Fruit fly (Drosophila melanogaster) whole organism, embryonic: ENCODE measurements around the gene PIG-Q.

Experiments
- C15 ChIP-seq: fragments of 200-800 bp; sonication (Bioruptor generic); IDR thresholded peaks from 3 replicates; pipeline ENCODE4 v1.3.6; 2022; ENCODE audit warnings: missing biosample characterization, missing genetic modification characterization
- CG10267 ChIP-seq: fragments of 200-800 bp; sonication (Bioruptor generic); optimal IDR thresholded peaks from 2 replicates; lab custom pipeline; 2018; ENCODE audit warnings: missing biosample characterization, mild to moderate bottlenecking, missing genetic modification characterization, moderate library complexity
- CG11456 ChIP-seq: fragments of 200-800 bp; sonication (Bioruptor generic); IDR thresholded peaks from 3 replicates; pipeline ENCODE4 v1.3.6; 2022; ENCODE audit warnings: missing biosample characterization, missing genetic modification characterization
- CG11504 ChIP-seq: fragments of 200-800 bp; sonication (Bioruptor generic); optimal IDR thresholded peaks from 3 replicates; lab custom pipeline; 2019; ENCODE audit warnings: missing biosample characterization, mild to moderate bottlenecking, missing genetic modification characterization, moderate library complexity
- CG12236 ChIP-seq: fragments of 200-800 bp; sonication (Bioruptor generic); optimal IDR thresholded peaks from 2 replicates; lab custom pipeline; 2016; ENCODE audit warnings: missing biosample characterization, missing genetic modification characterization
- CG12769 ChIP-seq: fragments of 200-800 bp; sonication (Bioruptor generic); optimal IDR thresholded peaks from 2 replicates; lab custom pipeline; 2019; ENCODE audit warnings: missing biosample characterization, mild to moderate bottlenecking, missing genetic modification characterization, moderate library complexity
- CG13287 ChIP-seq: fragments of 200-800 bp; sonication (Bioruptor generic); IDR thresholded peaks from 2 replicates; pipeline ENCODE4 v1.3.6; 2022; ENCODE audit warnings: missing biosample characterization, missing genetic modification characterization; ENCODE audit not compliant: partially characterized antibody
- CG13775 ChIP-seq: fragments of 200-800 bp; sonication (Bioruptor generic); optimal IDR thresholded peaks from 3 replicates; lab custom pipeline; 2017; ENCODE audit warnings: missing biosample characterization, mild to moderate bottlenecking, missing genetic modification characterization
- CG14441 ChIP-seq: fragments of 200-800 bp; sonication (Bioruptor generic); IDR thresholded peaks from 2 replicates; pipeline ENCODE4 v1.3.6; 2022; ENCODE audit warnings: missing biosample characterization, missing genetic modification characterization
- CG16815 ChIP-seq: fragments of 200-800 bp; sonication (Bioruptor generic); optimal IDR thresholded peaks from 3 replicates; lab custom pipeline; 2017; ENCODE audit warnings: missing biosample characterization, mild to moderate bottlenecking, missing genetic modification characterization
- CG17359 ChIP-seq: fragments of 200-800 bp; sonication (Bioruptor generic); optimal IDR thresholded peaks from 3 replicates; lab custom pipeline; 2018; ENCODE audit warnings: missing biosample characterization, mild to moderate bottlenecking, missing genetic modification characterization, moderate library complexity
- CG30431 ChIP-seq: fragments of 200-800 bp; sonication (Bioruptor generic); optimal IDR thresholded peaks from 2 replicates; lab custom pipeline; 2017; ENCODE audit warnings: missing biosample characterization, missing genetic modification characterization
- CG34376 ChIP-seq: fragments of 200-800 bp; sonication (Bioruptor generic); optimal IDR thresholded peaks from 2 replicates; lab custom pipeline; 2018; ENCODE audit warnings: missing biosample characterization, mild to moderate bottlenecking, missing genetic modification characterization
- CG3726 ChIP-seq: fragments of 200-800 bp; sonication (Bioruptor generic); IDR thresholded peaks from 3 replicates; pipeline ENCODE4, ENCODE4 v1.3.6; 2022; ENCODE audit warnings: missing biosample characterization, missing genetic modification characterization
- CG5953 ChIP-seq: fragments of 200-800 bp; sonication (Bioruptor generic); IDR thresholded peaks from 2 replicates; pipeline ENCODE4 v1.3.6; 2022; ENCODE audit warnings: missing biosample characterization, missing genetic modification characterization
- CG7271 ChIP-seq: fragments of 200-800 bp; sonication (Bioruptor generic); optimal IDR thresholded peaks from 2 replicates; lab custom pipeline; 2018; ENCODE audit warnings: missing biosample characterization, mild to moderate bottlenecking, missing genetic modification characterization, moderate library complexity
- CG9727 ChIP-seq: fragments of 200-800 bp; sonication (Bioruptor generic); optimal IDR thresholded peaks from 3 replicates; lab custom pipeline; 2017; ENCODE audit warnings: missing biosample characterization, mild to moderate bottlenecking, missing genetic modification characterization
- Dad ChIP-seq: fragments of 200-800 bp; sonication (Bioruptor generic); optimal IDR thresholded peaks from 3 replicates; lab custom pipeline; 2016; ENCODE audit warnings: missing biosample characterization, missing genetic modification characterization
- Dfd ChIP-seq, 2 experiments: fragments of >200 bp; optimal IDR thresholded peaks; 2 replicates each; lab custom pipeline; 2017; ENCODE audit warnings: missing biosample characterization in 2 of 2, missing genetic modification characterization in 2 of 2
- Eip74EF ChIP-seq, 2 experiments: fragments of 200-800 bp in 1 of 2; fragments of >200 bp in 1 of 2; sonication (Bioruptor generic) in 1 of 2; optimal IDR thresholded peaks; 2 replicates each; lab custom pipeline; 2017 to 2019; ENCODE audit warnings: missing biosample characterization in 2 of 2, missing genetic modification characterization in 2 of 2, mild to moderate bottlenecking in 1 of 2, moderate library complexity in 1 of 2
- HLH54F ChIP-seq: fragments of 200-800 bp; sonication (Bioruptor generic); optimal IDR thresholded peaks from 3 replicates; lab custom pipeline; 2016; ENCODE audit warnings: missing biosample characterization, missing genetic modification characterization
- HmgZ ChIP-seq: fragments of 200-800 bp; sonication (Bioruptor generic); optimal IDR thresholded peaks from 2 replicates; lab custom pipeline; 2018; ENCODE audit warnings: missing biosample characterization, mild to moderate bottlenecking, missing genetic modification characterization
- Lpt ChIP-seq: fragments of >200 bp; optimal IDR thresholded peaks from 2 replicates; lab custom pipeline; 2018; ENCODE audit warnings: missing biosample characterization, missing genetic modification characterization
- Oli ChIP-seq: fragments of 200-800 bp; sonication (Bioruptor generic); optimal IDR thresholded peaks from 2 replicates; lab custom pipeline; 2018; ENCODE audit warnings: missing biosample characterization, mild to moderate bottlenecking, missing genetic modification characterization, moderate library complexity
- Poxn ChIP-seq: fragments of 200-800 bp; sonication (Bioruptor generic); IDR thresholded peaks from 2 replicates; pipeline ENCODE4 v1.3.6; 2022; ENCODE audit warnings: missing biosample characterization, missing genetic modification characterization
- Sry-δ ChIP-seq: fragments of 200-800 bp; sonication (Bioruptor generic); optimal IDR thresholded peaks from 2 replicates; lab custom pipeline; 2016; ENCODE audit warnings: missing biosample characterization, missing genetic modification characterization
- Vsx1 ChIP-seq: fragments of 200-800 bp; sonication (Bioruptor generic); optimal IDR thresholded peaks from 2 replicates; lab custom pipeline; 2017; ENCODE audit warnings: missing biosample characterization, mild to moderate bottlenecking, missing genetic modification characterization, missing genetic modification reagents
- abd-A ChIP-seq: fragments of 200-800 bp; sonication (Bioruptor generic); optimal IDR thresholded peaks from 3 replicates; lab custom pipeline; 2019; ENCODE audit warnings: missing biosample characterization, mild to moderate bottlenecking, missing genetic modification characterization, moderate library complexity
- ara ChIP-seq: fragments of 200-800 bp; sonication (Bioruptor generic); IDR thresholded peaks from 2 replicates; pipeline ENCODE4 v1.3.6; 2022; ENCODE audit warnings: missing biosample characterization, missing genetic modification characterization
- az2 ChIP-seq: fragments of 200-800 bp; sonication (Bioruptor generic); optimal IDR thresholded peaks from 3 replicates; lab custom pipeline; 2016; ENCODE audit warnings: missing biosample characterization, missing genetic modification characterization
- bcd ChIP-seq: fragments of 200-800 bp; sonication (Bioruptor generic); optimal IDR thresholded peaks from 2 replicates; lab custom pipeline; 2017; ENCODE audit warnings: missing biosample characterization, mild to moderate bottlenecking, missing genetic modification characterization
- cad ChIP-seq: fragments of >200 bp; optimal IDR thresholded peaks from 2 replicates; lab custom pipeline; 2017; ENCODE audit warnings: missing biosample characterization, missing genetic modification characterization
- dan ChIP-seq: fragments of 200-800 bp; sonication (Bioruptor generic); IDR thresholded peaks from 2 replicates; pipeline ENCODE4 v1.3.6; 2022; ENCODE audit warnings: missing biosample characterization, missing genetic modification characterization
- dati ChIP-seq: fragments of 200-800 bp; sonication (Bioruptor generic); IDR thresholded peaks from 2 replicates; pipeline ENCODE4 v1.3.6; 2022; ENCODE audit warnings: missing biosample characterization, missing genetic modification characterization
- ham ChIP-seq: fragments of 200-800 bp; sonication (Bioruptor generic); IDR thresholded peaks from 2 replicates; pipeline ENCODE4 v1.3.6; 2022; ENCODE audit warnings: missing biosample characterization, missing genetic modification characterization
- knrl ChIP-seq: fragments of 200-800 bp; sonication (Bioruptor generic); IDR thresholded peaks from 3 replicates; pipeline ENCODE4 v1.3.6; 2022; ENCODE audit warnings: missing biosample characterization, missing genetic modification characterization; ENCODE audit not compliant: partially characterized antibody
- otp ChIP-seq: fragments of 200-800 bp; sonication (Bioruptor generic); IDR thresholded peaks from 3 replicates; pipeline ENCODE4, ENCODE4 v1.3.6; 2022; ENCODE audit warnings: missing biosample characterization, missing genetic modification characterization
- pan ChIP-seq, 4 experiments: fragments of >200 bp in 3 of 4; fragments of 200-800 bp in 1 of 4; sonication (Bioruptor generic) in 1 of 4; optimal IDR thresholded peaks in 3 of 4; IDR thresholded peaks in 1 of 4; 2 replicates each; pipeline versions ENCODE4 v1.3.6 to Lab custom; 2017 to 2022; ENCODE audit warnings: missing biosample characterization in 2 of 4, missing genetic modification characterization in 2 of 4, mixed read lengths in 1 of 4
- pfk ChIP-seq: fragments of 200-800 bp; sonication (Bioruptor generic); optimal IDR thresholded peaks from 2 replicates; lab custom pipeline; 2018; ENCODE audit warnings: missing biosample characterization, mild to moderate bottlenecking, missing genetic modification characterization, moderate library complexity
- pita ChIP-seq: fragments of 200-800 bp; sonication (Bioruptor generic); optimal IDR thresholded peaks from 2 replicates; lab custom pipeline; 2017; ENCODE audit warnings: missing biosample characterization, mild to moderate bottlenecking, missing genetic modification characterization
- pros ChIP-seq: fragments of 200-800 bp; sonication (Bioruptor generic); optimal IDR thresholded peaks from 3 replicates; lab custom pipeline; 2019; ENCODE audit warnings: missing biosample characterization, mild to moderate bottlenecking, missing genetic modification characterization, moderate library complexity
- scrt ChIP-seq: fragments of 200-800 bp; sonication (Bioruptor generic); optimal IDR thresholded peaks from 2 replicates; lab custom pipeline; 2018; ENCODE audit warnings: missing biosample characterization, mild to moderate bottlenecking, missing genetic modification characterization, moderate library complexity
- sens ChIP-seq: fragments of 200-800 bp; sonication (Bioruptor generic); peaks from one replicate; lab custom pipeline; 2016; ENCODE audit warnings: missing biosample characterization, missing genetic modification characterization
- sima ChIP-seq: fragments of 200-800 bp; sonication (Bioruptor generic); optimal IDR thresholded peaks from 2 replicates; lab custom pipeline; 2016; ENCODE audit warnings: missing biosample characterization, missing genetic modification characterization
- slbo ChIP-seq: fragments of 200-800 bp; sonication (Bioruptor generic); IDR thresholded peaks from 2 replicates; pipeline ENCODE4 v1.3.6; 2022; ENCODE audit warnings: missing biosample characterization, missing genetic modification characterization
- tgo ChIP-seq: fragments of 200-800 bp; sonication (Bioruptor generic); IDR thresholded peaks from 3 replicates; pipeline ENCODE4 v1.3.6; 2022; ENCODE audit warnings: missing biosample characterization, missing genetic modification characterization
- tll ChIP-seq, 2 experiments: fragments of 200-800 bp in 1 of 2; fragments of >200 bp in 1 of 2; sonication (Bioruptor generic) in 1 of 2; optimal IDR thresholded peaks; 2 replicates each; lab custom pipeline; 2017 to 2019; ENCODE audit warnings: missing biosample characterization in 2 of 2, missing genetic modification characterization in 2 of 2, mild to moderate bottlenecking in 1 of 2, moderate library complexity in 1 of 2
- toy ChIP-seq: fragments of 200-800 bp; sonication (Bioruptor generic); IDR thresholded peaks from 2 replicates; pipeline ENCODE4 v1.3.6; 2022; ENCODE audit warnings: missing biosample characterization, missing genetic modification characterization
- vnd ChIP-seq: fragments of 200-800 bp; sonication (Bioruptor generic); IDR thresholded peaks from 3 replicates; pipeline ENCODE4 v1.3.6; 2022; ENCODE audit warnings: missing biosample characterization, missing genetic modification characterization; ENCODE audit not compliant: partially characterized antibody
- zen ChIP-seq: fragments of 200-800 bp; sonication (Bioruptor generic); optimal IDR thresholded peaks from 3 replicates; lab custom pipeline; 2018; ENCODE audit warnings: missing biosample characterization, mild to moderate bottlenecking, missing genetic modification characterization, moderate library complexity

The PIG-Q gene

dm6 chrX:16391397-16391796 lies 32.5 kb downstream of the PIG-Q start, which contains the start of the genes TH1 and mei-41 (continued):
- TF ChIP-seq CG13287 (GFP tag; lab: Robert Waterston, UW) (peak; percentile 57), dan (peak; percentile 75; the same call in 1 of the 2 replicates), CG34376 (GFP tag; lab: Kevin White, UChicago) (peak; percentile 35), scrt (GFP tag; lab: Kevin White, UChicago) (no peak), Sry-δ (peak; percentile 46), abd-A (tag; lab: Kevin White, UChicago) (no peak), pita (GFP tag; lab: Kevin White, UChicago) (no peak), ara (GFP tag; lab: Robert Waterston, UW) (peak; percentile 93), pfk (GFP tag; lab: Kevin White, UChicago) (peak; percentile 46), HLH54F (GFP tag; lab: Kevin White, UChicago) (peak; percentile 66), CG14441 (GFP tag; lab: Robert Waterston, UW) (peak; percentile 96), Dfd (GFP tag; optimal IDR thresholded peaks at IDR 0.05; lab: Kevin White, UChicago) (peak in 1 of 2 experiments; percentile 46), vnd (GFP tag; lab: Robert Waterston, UW) (peak; percentile 48; the same call in 1 of the 3 replicates), tll (GFP tag; optimal IDR thresholded peaks at IDR 0.05; lab: Kevin White, UChicago) (peak in 1 of 2 experiments; percentile 56), HmgZ (tag; lab: Kevin White, UChicago) (peak; percentile 79), CG3726 (GFP tag; lab: Robert Waterston, UW) (peak; percentile 92; the same call in 1 of the 3 replicates), pros (no peak), cad (GFP tag; lab: Kevin White, UChicago) (no peak), zen (peak; percentile 93), otp (GFP tag; lab: Robert Waterston, UW) (peak; percentile 92), az2 (GFP tag; lab: Kevin White, UChicago) (peak; percentile 84), pan (optimal IDR thresholded peaks at IDR 0.05; lab: Kevin White, UChicago) (no peak), pan (GFP tag; optimal IDR thresholded peaks at IDR 0.05 in 1 of 2, IDR thresholded peaks at IDR 0.05 in 1 of 2) (peak in 1 of 2 experiments; percentile 96), CG5953 (GFP tag; lab: Robert Waterston, UW) (peak; percentile 88), dati (GFP tag; lab: Robert Waterston, UW) (peak; percentile 90), C15 (GFP tag; lab: Robert Waterston, UW) (peak; percentile 78; the same call in 1 of the 3 replicates), CG30431 (GFP tag; lab: Kevin White, UChicago) (peak; percentile 88), CG16815 (GFP tag; lab: Kevin White, UChicago) (peak; percentile 89), toy (peak; percentile 85), knrl (peak; percentile 70), CG12236 (GFP tag; lab: Kevin White, UChicago) (peak; percentile 27), CG10267 (tag; lab: Kevin White, UChicago) (peak; percentile 89), bcd (peak; percentile 89), Oli (tag; lab: Kevin White, UChicago) (peak; percentile 88), CG11456 (GFP tag; lab: Robert Waterston, UW) (peak; percentile 95), CG7271 (peak; percentile 75), Poxn (GFP tag; lab: Robert Waterston, UW) (peak; percentile 56; the same call in 1 of the 2 replicates), sens (no peak), CG9727 (peak; percentile 91), Eip74EF (GFP tag; optimal IDR thresholded peaks at IDR 0.05; lab: Kevin White, UChicago) (no peak), sima (GFP tag; lab: Kevin White, UChicago) (no peak), CG11504 (no peak), ham (peak; percentile 47; the same call in 1 of the 2 replicates), CG12769 (tag; lab: Kevin White, UChicago) (no peak), slbo (GFP tag; lab: Robert Waterston, UW) (peak; percentile 97), Lpt (GFP tag; lab: Kevin White, UChicago) (no peak), CG17359 (tag; lab: Kevin White, UChicago) (peak; percentile 89), Vsx1 (GFP tag; lab: Kevin White, UChicago) (no peak), tgo (GFP tag; lab: Robert Waterston, UW) (peak; percentile 95), CG13775 (GFP tag; lab: Kevin White, UChicago) (peak; percentile 90), Dad (peak; percentile 57)
